Worm (Caenorhabditis elegans) whole organism, L1 larva: ENCODE measurements around the gene acc-1.

Experiments used
- F16B12.6 ChIP-seq: fragments of 150-350 bp; optimal IDR thresholded peaks from 2 replicates; lab custom pipeline; 2014; ENCODE audit warnings: missing biosample characterization, missing genetic modification characterization
- Y116A8C.19 ChIP-seq: sonication (generic microtip); optimal IDR thresholded peaks from 2 replicates; lab custom pipeline; 2016; ENCODE audit warnings: missing compliant biosample characterization, missing genetic modification characterization, borderline replicate concordance
- ama-1 ChIP-seq: fragments of 150-350 bp; optimal IDR thresholded peaks from 2 replicates; lab custom pipeline; 2014
- blmp-1 ChIP-seq: fragments of 150-350 bp; optimal IDR thresholded peaks from 2 replicates; lab custom pipeline; 2014; ENCODE audit warnings: missing biosample characterization, missing genetic modification characterization
- ceh-63 ChIP-seq: fragments of 200-800 bp; sonication (Bioruptor generic); optimal IDR thresholded peaks from 2 replicates; lab custom pipeline; 2018; ENCODE audit warnings: mild to moderate bottlenecking, missing genetic modification characterization, missing compliant biosample characterization
- ceh-90 ChIP-seq: sonication (generic microtip); optimal IDR thresholded peaks from 2 replicates; lab custom pipeline; 2016; ENCODE audit warnings: missing genetic modification characterization, missing compliant biosample characterization
- dpl-1 ChIP-seq, 3 experiments: fragments of 150-350 bp in 2 of 3; sonication (generic microtip) in 1 of 3; optimal IDR thresholded peaks; 2 replicates each; lab custom pipeline; 2014 to 2017; ENCODE audit warnings: missing biosample characterization in 3 of 3, missing genetic modification characterization in 3 of 3, missing genetic modification reagents in 3 of 3
- dsc-1 ChIP-seq: sonication (generic microtip); optimal IDR thresholded peaks from 2 replicates; lab custom pipeline; 2016; ENCODE audit warnings: mild to moderate bottlenecking, missing genetic modification characterization, missing compliant biosample characterization
- efl-1 ChIP-seq, 4 experiments: fragments of 150-350 bp; optimal IDR thresholded peaks in 3 of 4; peaks in 1 of 4; 1 replicate in 1 of 4; 2 replicates in 3 of 4; lab custom pipeline; 2014; ENCODE audit warnings: missing biosample characterization in 2 of 4, missing genetic modification characterization in 2 of 4, missing genetic modification reagents in 2 of 4
- egl-13 ChIP-seq: sonication (generic microtip); optimal IDR thresholded peaks from 2 replicates; lab custom pipeline; 2016; ENCODE audit warnings: missing genotype, missing genetic modification reagents, missing genetic modification characterization, missing compliant biosample characterization
- elt-3 ChIP-seq, 6 experiments: fragments of 150-350 bp in 1 of 6; sonication (generic microtip); optimal IDR thresholded peaks; 2 replicates each; lab custom pipeline; 2017 to 2018; ENCODE audit warnings: missing biosample characterization in 6 of 6, missing genetic modification characterization in 6 of 6, inconsistent platforms in 1 of 6
- fos-1 ChIP-seq: fragments of 150-350 bp; optimal IDR thresholded peaks from 2 replicates; lab custom pipeline; 2014; ENCODE audit warnings: missing biosample characterization, missing genetic modification characterization
- grh-1 ChIP-seq: fragments of 200-800 bp; sonication (Bioruptor generic); IDR thresholded peaks from 2 replicates; pipeline ENCODE4 v1.3.6; 2022; ENCODE audit warnings: missing genetic modification reagents, missing genetic modification characterization, missing compliant biosample characterization
- hlh-17 ChIP-seq: fragments of 200-800 bp; sonication (Bioruptor generic); optimal IDR thresholded peaks from 2 replicates; lab custom pipeline; 2018; ENCODE audit warnings: missing genetic modification characterization, mild to moderate bottlenecking, missing compliant biosample characterization, moderate library complexity, borderline replicate concordance
- lin-14 ChIP-seq: fragments of 200-800 bp; sonication (Bioruptor generic); optimal IDR thresholded peaks from 2 replicates; lab custom pipeline; 2018; ENCODE audit warnings: mild to moderate bottlenecking, missing genetic modification characterization, moderate library complexity, missing compliant biosample characterization
- lin-35 ChIP-seq, 2 experiments: fragments of 150-350 bp; optimal IDR thresholded peaks; 2 replicates each; lab custom pipeline; 2014; ENCODE audit warnings: missing biosample characterization in 2 of 2, missing genetic modification characterization in 2 of 2, missing genetic modification reagents in 2 of 2
- mdl-1 ChIP-seq, 2 experiments: fragments of 150-350 bp; optimal IDR thresholded peaks; 2 replicates each; lab custom pipeline; 2014 to 2017; ENCODE audit warnings: missing biosample characterization in 2 of 2, missing genetic modification characterization in 2 of 2, inconsistent platforms in 1 of 2
- mep-1 ChIP-seq: fragments of 150-350 bp; optimal IDR thresholded peaks from 2 replicates; lab custom pipeline; 2014; ENCODE audit warnings: missing biosample characterization, missing genetic modification characterization
- nhr-19 ChIP-seq: fragments of 200-800 bp; sonication (Bioruptor generic); conservative IDR thresholded peaks from 2 replicates; pipeline ENCODE4 v1.3.6; 2022; ENCODE audit warnings: missing genetic modification characterization, missing compliant biosample characterization
- nhr-76 ChIP-seq: sonication (generic microtip); optimal IDR thresholded peaks from 2 replicates; lab custom pipeline; 2017; ENCODE audit warnings: missing biosample characterization, missing genetic modification characterization
- pax-3 ChIP-seq: fragments of 200-800 bp; sonication (Bioruptor generic); optimal IDR thresholded peaks from 2 replicates; lab custom pipeline; 2018; ENCODE audit warnings: mild to moderate bottlenecking, missing genetic modification characterization, moderate library complexity, missing compliant biosample characterization
- pqm-1 ChIP-seq: sonication (generic microtip); optimal IDR thresholded peaks from 3 replicates; lab custom pipeline; 2017; ENCODE audit warnings: missing biosample characterization, missing genetic modification characterization
- sox-4 ChIP-seq: sonication (generic microtip); optimal IDR thresholded peaks from 2 replicates; lab custom pipeline; 2016; ENCODE audit warnings: missing genetic modification characterization, missing compliant biosample characterization
- sup-37 ChIP-seq: fragments of 200-800 bp; sonication (Bioruptor generic); optimal IDR thresholded peaks from 2 replicates; lab custom pipeline; 2018; ENCODE audit warnings: mild to moderate bottlenecking, missing genetic modification characterization, missing compliant biosample characterization
- unc-130 ChIP-seq: fragments of 150-350 bp; optimal IDR thresholded peaks from 2 replicates; lab custom pipeline; 2017; ENCODE audit warnings: missing biosample characterization, missing genetic modification characterization, inconsistent platforms
- unc-62 ChIP-seq: fragments of 150-350 bp; optimal IDR thresholded peaks from 2 replicates; lab custom pipeline; 2014; ENCODE audit warnings: missing biosample characterization, missing genetic modification reagents, missing genetic modification characterization
- unc-98 ChIP-seq: fragments of 200-800 bp; sonication (Bioruptor generic); IDR thresholded peaks from 2 replicates; pipeline ENCODE4 v1.3.6; 2022; ENCODE audit warnings: missing genetic modification characterization, missing compliant biosample characterization
- zip-4 ChIP-seq: fragments of 200-800 bp; sonication (Bioruptor generic); optimal IDR thresholded peaks from 2 replicates; lab custom pipeline; 2018; ENCODE audit warnings: mild to moderate bottlenecking, missing genetic modification characterization, moderate library complexity, missing compliant biosample characterization

The acc-1 gene

ce11 chrIV:9706704-9707197 lies 48.9 kb downstream of the acc-1 start, which contains the start of the genes dcaf-1 and dph-3 (continued):
- TF ChIP-seq zip-4 (GFP tag; lab: Kevin White, UChicago) (no peak), ama-1 (no peak), lin-35 (GFP tag; optimal IDR thresholded peaks at IDR 0.05; lab: Kevin White, UChicago) (peak; percentile 50 to 65), lin-14 (GFP tag; lab: Kevin White, UChicago) (no peak), sox-4 (tag; lab: Kevin White, UChicago) (no peak), unc-62 (no peak), fos-1 (no peak), elt-3 (tag; optimal IDR thresholded peaks at IDR 0.05; lab: Kevin White, UChicago) (peak in 1 of 6 experiments; percentile 9), mdl-1 (tag; optimal IDR thresholded peaks at IDR 0.05; lab: Kevin White, UChicago) (no peak), sup-37 (GFP tag; lab: Kevin White, UChicago) (no peak), nhr-19 (GFP tag; lab: Robert Waterston, UW) (no peak)
- TF ChIP-seq, all 84 proteins: peak for 20

- TF ChIP-seq unc-98 (GFP tag; lab: Robert Waterston, UW) (no peak), F16B12.6 (tag; lab: Kevin White, UChicago) (no peak), efl-1 (optimal IDR thresholded peaks at IDR 0.05; lab: Kevin White, UChicago) (no peak), efl-1 (GFP tag; optimal IDR thresholded peaks at IDR 0.05 in 1 of 2; lab: Kevin White, UChicago) (no peak), nhr-19 (GFP tag; lab: Robert Waterston, UW) (no peak)
These were observed 51.4 kb downstream of the acc-1 start, which contains the start of gene ant-1.3 for ce11 chrIV:9709205-9709604. TSS of gene ant-1.3 (minus strand) at chrIV:9709305.

ce11 chrIV:9709887-9710286 lies 52.0 kb downstream of the acc-1 start, which contains the start of gene nhr-38:
TSS of gene nhr-38 (plus strand) at chrIV:9710187.
- peak; percentile 0 for TF ChIP-seq dsc-1
- no peak for TF ChIP-seq hlh-17
- TF ChIP-seq egl-13 (tag; lab: Kevin White, UChicago) = no peak
- TF ChIP-seq pqm-1 (tag; lab: Kevin White, UChicago) = no peak

ce11 chrIV:9712782-9713181 lies 54.9 kb downstream of the acc-1 start, which contains the start of gene K01H12.4:
TSS of gene K01H12.4 (plus strand) at chrIV:9713082.
- TF ChIP-seq ceh-90 (tag; lab: Kevin White, UChicago) (no peak), mep-1 (no peak), ama-1 (no peak), grh-1 (no peak), dpl-1 (GFP tag; optimal IDR thresholded peaks at IDR 0.05; lab: Kevin White, UChicago) (no peak), blmp-1 (tag; lab: Kevin White, UChicago) (no peak), efl-1 (optimal IDR thresholded peaks at IDR 0.05; lab: Kevin White, UChicago) (no peak), efl-1 (GFP tag; optimal IDR thresholded peaks at IDR 0.05 in 1 of 2; lab: Kevin White, UChicago) (no peak), pax-3 (tag; lab: Kevin White, UChicago) (no peak), ceh-63 (GFP tag; lab: Kevin White, UChicago) (no peak), F16B12.6 (tag; lab: Kevin White, UChicago) (no peak), unc-130 (tag; lab: Kevin White, UChicago) (no peak), nhr-76 (tag; lab: Kevin White, UChicago) (no peak), Y116A8C.19 (tag; lab: Kevin White, UChicago) (no peak), pqm-1 (tag; lab: Kevin White, UChicago) (no peak)
